Worm (Caenorhabditis elegans) whole organism, mixed stage, embryonic: ENCODE data around the gene memo-1.

Experiments used
- M03D4.4 ChIP-seq: sonication (generic microtip); optimal IDR thresholded peaks from 2 replicates; lab custom pipeline; 2017; ENCODE audit warnings: mild to moderate bottlenecking, missing genetic modification characterization, missing compliant biosample characterization
- bed-3 ChIP-seq: fragments of 200-800 bp; sonication (Bioruptor generic); optimal IDR thresholded peaks from 3 replicates; lab custom pipeline; 2018; ENCODE audit warnings: mild to moderate bottlenecking, missing genetic modification characterization, moderate library complexity, missing compliant biosample characterization
- ceh-39 ChIP-seq: fragments of 150-350 bp; optimal IDR thresholded peaks from 2 replicates; lab custom pipeline; 2014; ENCODE audit warnings: missing biosample characterization, missing genetic modification characterization
- ceh-43 ChIP-seq: fragments of 200-800 bp; sonication (Bioruptor generic); optimal IDR thresholded peaks from 2 replicates; lab custom pipeline; 2018; ENCODE audit warnings: mild to moderate bottlenecking, missing genetic modification characterization, moderate library complexity, missing compliant biosample characterization
- ceh-83 ChIP-seq: fragments of 200-800 bp; sonication (Bioruptor generic); optimal IDR thresholded peaks from 2 replicates; lab custom pipeline; 2018; ENCODE audit warnings: mild to moderate bottlenecking, missing genetic modification characterization, missing compliant biosample characterization
- ces-1 ChIP-seq: fragments of 150-350 bp; optimal IDR thresholded peaks from 2 replicates; lab custom pipeline; 2014; ENCODE audit warnings: missing biosample characterization, missing genetic modification reagents, missing genetic modification characterization
- cnd-1 ChIP-seq: fragments of 200-800 bp; sonication (Bioruptor generic); optimal IDR thresholded peaks from 2 replicates; lab custom pipeline; 2018; ENCODE audit warnings: mild to moderate bottlenecking, missing genetic modification characterization, missing compliant biosample characterization
- drap-1 ChIP-seq: fragments of 200-800 bp; sonication (Bioruptor generic); optimal IDR thresholded peaks from 3 replicates; lab custom pipeline; 2018; ENCODE audit warnings: mild to moderate bottlenecking, missing genetic modification characterization, missing compliant biosample characterization
- elt-3 ChIP-seq: fragments of 150-350 bp; optimal IDR thresholded peaks from 2 replicates; lab custom pipeline; 2014; ENCODE audit warnings: missing biosample characterization, missing genetic modification characterization
- flh-1 ChIP-seq: fragments of 200-800 bp; sonication (Bioruptor generic); optimal IDR thresholded peaks from 2 replicates; lab custom pipeline; 2018; ENCODE audit warnings: mild to moderate bottlenecking, missing genetic modification characterization, moderate library complexity, missing compliant biosample characterization
- hlh-1 ChIP-seq: fragments of 150-350 bp; optimal IDR thresholded peaks from 2 replicates; lab custom pipeline; 2014; ENCODE audit warnings: missing biosample characterization, missing genetic modification reagents, missing genetic modification characterization
- lin-13 ChIP-seq: fragments of 150-350 bp; optimal IDR thresholded peaks from 2 replicates; lab custom pipeline; 2014; ENCODE audit warnings: missing biosample characterization, missing genetic modification characterization
- lin-32 ChIP-seq: fragments of 200-800 bp; sonication (Bioruptor generic); optimal IDR thresholded peaks from 2 replicates; lab custom pipeline; 2018; ENCODE audit warnings: mild to moderate bottlenecking, missing genetic modification characterization, missing compliant biosample characterization
- lsy-2 ChIP-seq: fragments of 150-350 bp; optimal IDR thresholded peaks from 2 replicates; lab custom pipeline; 2014; ENCODE audit warnings: missing biosample characterization, missing genetic modification characterization
- mab-5 ChIP-seq: fragments of 150-350 bp; optimal IDR thresholded peaks from 2 replicates; lab custom pipeline; 2014; ENCODE audit warnings: missing biosample characterization, missing genetic modification characterization
- mep-1 ChIP-seq: fragments of 150-350 bp; optimal IDR thresholded peaks from 2 replicates; lab custom pipeline; 2017; ENCODE audit warnings: missing biosample characterization, missing genetic modification reagents, missing genetic modification characterization, inconsistent platforms
- mls-2 ChIP-seq: sonication (generic microtip); optimal IDR thresholded peaks from 2 replicates; lab custom pipeline; 2016; ENCODE audit warnings: mild to moderate bottlenecking, missing genetic modification characterization, moderate library complexity, missing compliant biosample characterization
- nhr-12 ChIP-seq: fragments of 150-350 bp; optimal IDR thresholded peaks from 2 replicates; lab custom pipeline; 2014; ENCODE audit warnings: missing biosample characterization, missing genetic modification characterization
- nhr-2 ChIP-seq: fragments of 150-350 bp; optimal IDR thresholded peaks from 2 replicates; lab custom pipeline; 2014; ENCODE audit warnings: missing biosample characterization, missing genetic modification characterization
- nhr-237 ChIP-seq: fragments of 150-350 bp; optimal IDR thresholded peaks from 2 replicates; lab custom pipeline; 2014; ENCODE audit warnings: missing biosample characterization, missing genetic modification characterization
- nhr-28 ChIP-seq: fragments of 150-350 bp; optimal IDR thresholded peaks from 2 replicates; lab custom pipeline; 2014; ENCODE audit warnings: missing biosample characterization, missing genetic modification characterization
- nhr-76 ChIP-seq: sonication (generic microtip); optimal IDR thresholded peaks from 2 replicates; lab custom pipeline; 2017; ENCODE audit warnings: missing biosample characterization, missing genetic modification characterization
- pha-4 ChIP-seq: fragments of 150-350 bp; optimal IDR thresholded peaks from 2 replicates; lab custom pipeline; 2018; ENCODE audit warnings: missing biosample characterization, missing genetic modification reagents, missing genetic modification characterization
- sem-2 ChIP-seq: fragments of 200-800 bp; sonication (Bioruptor generic); optimal IDR thresholded peaks from 2 replicates; lab custom pipeline; 2018; ENCODE audit warnings: mild to moderate bottlenecking, missing genetic modification characterization, missing compliant biosample characterization
- snpc-4 ChIP-seq: fragments of 150-350 bp; optimal IDR thresholded peaks from 2 replicates; lab custom pipeline; 2014; ENCODE audit warnings: missing biosample characterization, missing genetic modification characterization
- sptf-1 ChIP-seq: sonication (generic microtip); optimal IDR thresholded peaks from 2 replicates; lab custom pipeline; 2017; ENCODE audit warnings: mild to moderate bottlenecking, missing genetic modification characterization, moderate library complexity, missing compliant biosample characterization
- unc-120 ChIP-seq: sonication (generic microtip); optimal IDR thresholded peaks from 2 replicates; lab custom pipeline; 2017; ENCODE audit warnings: missing genetic modification characterization, missing compliant biosample characterization; ENCODE audit not compliant: poor library complexity, severe bottlenecking
- unc-62 ChIP-seq: fragments of 150-350 bp; optimal IDR thresholded peaks from 2 replicates; lab custom pipeline; 2014; ENCODE audit warnings: missing biosample characterization, missing genetic modification reagents, missing genetic modification characterization
- zip-8 ChIP-seq: fragments of 150-350 bp; optimal IDR thresholded peaks from 2 replicates; lab custom pipeline; 2014; ENCODE audit warnings: missing biosample characterization, missing genetic modification characterization
- ztf-11 ChIP-seq: fragments of 150-350 bp; optimal IDR thresholded peaks from 2 replicates; lab custom pipeline; 2014; ENCODE audit warnings: missing biosample characterization, missing genetic modification characterization

The memo-1 gene

DNA sequence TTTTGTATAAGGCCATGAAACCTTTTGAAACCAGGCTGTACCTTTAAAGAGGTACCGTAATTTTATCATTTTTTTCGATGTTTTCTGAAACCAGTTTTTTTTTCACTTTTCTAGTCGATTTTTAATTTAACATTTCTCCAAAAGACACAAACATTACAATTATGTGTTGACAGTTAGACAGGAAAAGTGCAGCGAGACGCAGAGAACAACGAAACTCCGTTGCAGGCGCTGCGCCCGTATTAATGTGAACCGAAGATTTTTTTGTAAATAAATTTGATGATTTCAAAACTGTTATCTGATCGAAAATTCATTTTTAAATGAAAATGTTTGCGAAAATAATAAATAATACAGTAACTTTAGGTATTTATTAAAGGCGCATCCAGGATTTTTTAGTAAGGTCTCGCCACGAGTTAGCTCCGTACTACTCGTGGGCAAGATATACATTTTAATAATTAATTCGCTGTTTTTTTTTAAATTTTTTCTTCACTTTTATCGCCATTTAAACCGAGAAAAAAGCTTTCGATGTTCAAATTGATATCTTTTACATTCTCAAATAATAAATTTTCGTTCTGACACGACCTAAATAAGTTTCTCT is 30.0 kb upstream of the memo-1 start, which contains the start of gene F40A3.3:
Gene F40A3.3, plus strand, starts transcription at position 564 of the 595 bp plus-strand sequence.
- TF ChIP-seq pha-4 (tag; lab: Kevin White, UChicago) (no peak), drap-1 (no peak), bed-3 (GFP tag; lab: Kevin White, UChicago) (no peak), hlh-1 (no peak), nhr-76 (tag; lab: Kevin White, UChicago) (no peak), ceh-39 (no peak), zip-8 (no peak), nhr-237 (no peak), unc-62 (GFP tag; lab: Kevin White, UChicago) (no peak), ces-1 (GFP tag; lab: Kevin White, UChicago) (no peak), mls-2 (no peak), nhr-2 (no peak), mep-1 (tag; lab: Kevin White, UChicago) (no peak), ceh-43 (GFP tag; lab: Kevin White, UChicago) (no peak), elt-3 (tag; lab: Kevin White, UChicago) (no peak)

DNA sequence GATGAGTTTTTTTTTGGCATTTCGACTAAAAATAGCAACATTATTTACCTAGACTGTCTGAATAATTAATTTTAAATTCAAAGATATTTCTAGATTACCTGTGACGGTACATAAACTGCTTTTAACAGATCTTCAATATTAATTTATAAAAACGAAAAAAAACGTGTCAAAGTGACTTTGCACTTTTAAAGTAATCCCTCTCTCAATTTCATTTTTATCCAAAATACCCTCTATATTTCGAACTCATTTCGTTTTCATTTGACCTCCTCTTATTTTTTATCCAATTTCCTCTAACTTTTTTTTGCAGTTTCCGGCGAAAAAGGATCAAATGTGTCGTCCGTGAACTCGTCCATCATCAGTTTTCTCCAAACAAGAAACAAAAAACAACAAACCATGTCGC is 28.5 kb upstream of the memo-1 start, which contains the start of gene F40A3.4:
Gene F40A3.4, plus strand, starts transcription at position 301 of the 400 bp plus-strand sequence.
- TF ChIP-seq lin-32 (GFP tag; lab: Kevin White, UChicago) (no peak), M03D4.4 (tag; lab: Kevin White, UChicago) (no peak), cnd-1 (no peak), unc-120 (no peak), lsy-2 (no peak), pha-4 (tag; lab: Kevin White, UChicago) (no peak), elt-3 (tag; lab: Kevin White, UChicago) (no peak), nhr-28 (tag; lab: Kevin White, UChicago) (no peak), mab-5 (no peak), ceh-83 (GFP tag; lab: Kevin White, UChicago) (no peak), mep-1 (tag; lab: Kevin White, UChicago) (no peak)

DNA sequence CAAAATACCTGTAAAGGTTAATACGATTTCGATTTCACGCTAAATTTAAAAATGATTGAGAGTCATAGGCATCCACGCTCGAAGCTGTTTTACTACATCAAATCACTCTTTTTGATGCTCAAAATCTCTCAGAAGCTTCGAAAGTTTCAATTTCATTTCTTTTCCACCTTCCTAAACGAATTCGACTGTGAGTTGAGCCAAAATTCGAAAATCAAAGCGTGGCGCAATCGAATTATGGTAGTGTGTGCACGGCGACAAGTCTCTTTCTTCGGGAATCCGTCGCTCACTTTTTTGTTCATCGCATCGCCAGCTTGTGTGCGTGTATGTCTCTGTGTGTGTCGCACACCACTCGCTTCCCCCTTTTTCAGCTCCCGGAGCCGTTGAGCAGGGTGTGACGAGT is 26.0 kb upstream of the memo-1 start:
- no peak for TF ChIP-seq snpc-4 (tag; lab: Kevin White, UChicago)
- no peak for TF ChIP-seq unc-120
- TF ChIP-seq bed-3 (GFP tag; lab: Kevin White, UChicago) = no peak
- peak; percentile 86 for TF ChIP-seq ces-1 (GFP tag; lab: Kevin White, UChicago)
- TF ChIP-seq pha-4 (tag; lab: Kevin White, UChicago) = no peak
- TF ChIP-seq, all 35 proteins: peak for 1

DNA sequence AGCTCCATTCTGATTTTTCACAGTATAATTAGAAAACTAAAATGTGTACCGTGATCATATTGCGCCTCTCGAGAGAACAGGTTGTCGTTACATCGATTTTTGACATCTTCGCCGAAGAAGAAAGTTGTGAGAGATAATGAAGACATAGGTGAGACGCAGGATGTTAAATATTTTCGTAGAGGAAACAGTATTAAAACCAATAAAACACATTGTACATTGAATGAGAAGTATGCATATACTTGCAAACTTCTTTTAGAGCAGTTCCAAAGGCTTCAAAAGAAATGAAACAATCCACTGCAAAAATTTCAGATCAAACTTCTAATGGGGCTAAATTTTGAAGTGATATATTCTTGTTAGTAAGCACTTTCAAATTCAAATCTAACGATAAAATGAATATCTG is 23.7 kb upstream of the memo-1 start, which contains the start of gene nipi-4:
Gene nipi-4, minus strand, starts transcription at position 101 of the 400 bp plus-strand sequence.
- TF ChIP-seq elt-3 (tag; lab: Kevin White, UChicago) = no peak
- no peak for TF ChIP-seq hlh-1
- no peak for TF ChIP-seq M03D4.4 (tag; lab: Kevin White, UChicago)
- TF ChIP-seq nhr-12 (tag; lab: Kevin White, UChicago) = no peak
- TF ChIP-seq pha-4 (tag; lab: Kevin White, UChicago) = no peak
- TF ChIP-seq unc-120 = no peak
- TF ChIP-seq bed-3 (GFP tag; lab: Kevin White, UChicago) = no peak

DNA sequence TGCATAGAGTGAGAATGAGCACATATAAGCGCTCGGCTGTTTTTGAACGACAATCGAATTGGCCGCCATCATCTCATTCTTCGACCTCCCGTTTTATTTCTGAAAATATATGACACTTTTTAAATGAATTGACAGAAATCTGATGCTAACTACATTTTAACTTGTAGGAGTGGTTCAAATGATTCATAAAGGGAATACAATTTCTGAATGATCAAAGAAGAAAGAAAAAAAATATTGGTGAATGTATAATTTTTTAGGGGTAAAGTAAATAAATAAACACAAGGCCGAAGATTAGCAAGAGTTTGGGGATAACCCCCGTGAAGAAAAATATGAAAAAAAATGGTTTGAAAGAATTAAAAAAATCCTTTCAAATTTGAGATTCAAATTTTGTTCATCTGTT is 17.7 kb upstream of the memo-1 start, which contains the start of gene C37C3.11:
Gene C37C3.11, minus strand, starts transcription at position 101 of the 400 bp plus-strand sequence.
- TF ChIP-seq nhr-76 (tag; lab: Kevin White, UChicago) (no peak), ceh-39 (no peak), flh-1 (GFP tag; lab: Kevin White, UChicago) (no peak), ztf-11 (tag; lab: Kevin White, UChicago) (no peak), sptf-1 (tag; lab: Kevin White, UChicago) (no peak), bed-3 (GFP tag; lab: Kevin White, UChicago) (no peak), lin-13 (no peak)

DNA sequence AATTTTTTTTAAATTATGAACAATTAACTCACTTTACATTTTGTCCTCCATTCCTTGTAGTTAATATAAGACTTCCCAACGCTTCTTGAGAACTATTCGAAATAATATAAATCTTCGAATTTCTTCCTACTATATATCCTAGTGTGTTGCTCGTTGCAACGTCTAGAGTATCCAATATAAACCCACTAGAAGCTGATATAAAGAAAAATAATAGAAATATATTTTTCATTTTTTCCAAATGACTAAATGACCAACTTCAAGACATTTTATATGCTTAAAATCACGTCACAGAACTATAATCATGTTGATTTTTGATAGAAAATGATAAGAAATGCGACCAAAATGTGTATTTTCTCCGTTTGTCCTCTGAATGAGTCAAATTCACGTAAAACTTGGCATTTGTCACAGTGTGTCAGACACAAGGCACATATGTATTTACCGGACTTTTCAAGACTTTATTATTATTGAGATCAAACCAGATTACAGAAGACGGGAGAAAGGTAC is 16.1 kb upstream of the memo-1 start, which contains the start of gene C37C3.10:
Gene C37C3.10, minus strand, starts transcription at position 51 of the 504 bp plus-strand sequence.
- TF ChIP-seq sptf-1 (tag; lab: Kevin White, UChicago) (no peak), mls-2 (no peak), flh-1 (GFP tag; lab: Kevin White, UChicago) (no peak), mab-5 (no peak), M03D4.4 (tag; lab: Kevin White, UChicago) (no peak), elt-3 (tag; lab: Kevin White, UChicago) (no peak), nhr-237 (no peak), drap-1 (no peak), nhr-76 (tag; lab: Kevin White, UChicago) (no peak), sem-2 (GFP tag; lab: Kevin White, UChicago) (no peak), ceh-43 (GFP tag; lab: Kevin White, UChicago) (no peak), bed-3 (GFP tag; lab: Kevin White, UChicago) (no peak), lin-32 (GFP tag; lab: Kevin White, UChicago) (no peak), ces-1 (GFP tag; lab: Kevin White, UChicago) (no peak), lsy-2 (no peak), zip-8 (no peak), nhr-28 (tag; lab: Kevin White, UChicago) (no peak), ceh-39 (no peak), nhr-12 (tag; lab: Kevin White, UChicago) (no peak), nhr-2 (no peak)
